Worm (Caenorhabditis elegans) whole organism, mixed stage, embryonic: Measurements from ENCODE around the gene F56A8.8.
A peak's percentile ranks its signal among the peaks of the same experiment; 100 is the strongest.

Experiments
- M03D4.4 ChIP-seq: sonication (generic microtip); optimal IDR thresholded peaks from 2 replicates; lab custom pipeline; 2017; ENCODE audit warnings: mild to moderate bottlenecking, missing genetic modification characterization, missing compliant biosample characterization
- ceh-43 ChIP-seq: fragments of 200-800 bp; sonication (Bioruptor generic); optimal IDR thresholded peaks from 2 replicates; lab custom pipeline; 2018; ENCODE audit warnings: mild to moderate bottlenecking, missing genetic modification characterization, moderate library complexity, missing compliant biosample characterization
- ceh-83 ChIP-seq: fragments of 200-800 bp; sonication (Bioruptor generic); optimal IDR thresholded peaks from 2 replicates; lab custom pipeline; 2018; ENCODE audit warnings: mild to moderate bottlenecking, missing genetic modification characterization, missing compliant biosample characterization
- ces-1 ChIP-seq: fragments of 150-350 bp; optimal IDR thresholded peaks from 2 replicates; lab custom pipeline; 2014; ENCODE audit warnings: missing biosample characterization, missing genetic modification reagents, missing genetic modification characterization
- cnd-1 ChIP-seq: fragments of 200-800 bp; sonication (Bioruptor generic); optimal IDR thresholded peaks from 2 replicates; lab custom pipeline; 2018; ENCODE audit warnings: mild to moderate bottlenecking, missing genetic modification characterization, missing compliant biosample characterization
- drap-1 ChIP-seq: fragments of 200-800 bp; sonication (Bioruptor generic); optimal IDR thresholded peaks from 3 replicates; lab custom pipeline; 2018; ENCODE audit warnings: mild to moderate bottlenecking, missing genetic modification characterization, missing compliant biosample characterization
- elt-3 ChIP-seq: fragments of 150-350 bp; optimal IDR thresholded peaks from 2 replicates; lab custom pipeline; 2014; ENCODE audit warnings: missing biosample characterization, missing genetic modification characterization
- ham-2 ChIP-seq: fragments of 200-800 bp; sonication (Bioruptor generic); optimal IDR thresholded peaks from 2 replicates; lab custom pipeline; 2018; ENCODE audit warnings: mild to moderate bottlenecking, missing genetic modification characterization, missing compliant biosample characterization
- hlh-1 ChIP-seq: fragments of 150-350 bp; optimal IDR thresholded peaks from 2 replicates; lab custom pipeline; 2014; ENCODE audit warnings: missing biosample characterization, missing genetic modification reagents, missing genetic modification characterization
- lsy-2 ChIP-seq: fragments of 150-350 bp; optimal IDR thresholded peaks from 2 replicates; lab custom pipeline; 2014; ENCODE audit warnings: missing biosample characterization, missing genetic modification characterization
- mep-1 ChIP-seq: fragments of 150-350 bp; optimal IDR thresholded peaks from 2 replicates; lab custom pipeline; 2017; ENCODE audit warnings: missing biosample characterization, missing genetic modification reagents, missing genetic modification characterization, inconsistent platforms
- mls-2 ChIP-seq: sonication (generic microtip); optimal IDR thresholded peaks from 2 replicates; lab custom pipeline; 2016; ENCODE audit warnings: mild to moderate bottlenecking, missing genetic modification characterization, moderate library complexity, missing compliant biosample characterization
- nhr-12 ChIP-seq: fragments of 150-350 bp; optimal IDR thresholded peaks from 2 replicates; lab custom pipeline; 2014; ENCODE audit warnings: missing biosample characterization, missing genetic modification characterization
- nhr-237 ChIP-seq: fragments of 150-350 bp; optimal IDR thresholded peaks from 2 replicates; lab custom pipeline; 2014; ENCODE audit warnings: missing biosample characterization, missing genetic modification characterization
- nhr-28 ChIP-seq: fragments of 150-350 bp; optimal IDR thresholded peaks from 2 replicates; lab custom pipeline; 2014; ENCODE audit warnings: missing biosample characterization, missing genetic modification characterization
- nhr-76 ChIP-seq: sonication (generic microtip); optimal IDR thresholded peaks from 2 replicates; lab custom pipeline; 2017; ENCODE audit warnings: missing biosample characterization, missing genetic modification characterization
- sptf-1 ChIP-seq: sonication (generic microtip); optimal IDR thresholded peaks from 2 replicates; lab custom pipeline; 2017; ENCODE audit warnings: mild to moderate bottlenecking, missing genetic modification characterization, moderate library complexity, missing compliant biosample characterization
- tbx-8 ChIP-seq: fragments of 200-800 bp; sonication (Bioruptor generic); optimal IDR thresholded peaks from 2 replicates; lab custom pipeline; 2018; ENCODE audit warnings: mild to moderate bottlenecking, missing genetic modification characterization, moderate library complexity, missing compliant biosample characterization
- unc-62 ChIP-seq: fragments of 150-350 bp; optimal IDR thresholded peaks from 2 replicates; lab custom pipeline; 2014; ENCODE audit warnings: missing biosample characterization, missing genetic modification reagents, missing genetic modification characterization
- zip-8 ChIP-seq: fragments of 150-350 bp; optimal IDR thresholded peaks from 2 replicates; lab custom pipeline; 2014; ENCODE audit warnings: missing biosample characterization, missing genetic modification characterization

The F56A8.8 gene

DNA sequence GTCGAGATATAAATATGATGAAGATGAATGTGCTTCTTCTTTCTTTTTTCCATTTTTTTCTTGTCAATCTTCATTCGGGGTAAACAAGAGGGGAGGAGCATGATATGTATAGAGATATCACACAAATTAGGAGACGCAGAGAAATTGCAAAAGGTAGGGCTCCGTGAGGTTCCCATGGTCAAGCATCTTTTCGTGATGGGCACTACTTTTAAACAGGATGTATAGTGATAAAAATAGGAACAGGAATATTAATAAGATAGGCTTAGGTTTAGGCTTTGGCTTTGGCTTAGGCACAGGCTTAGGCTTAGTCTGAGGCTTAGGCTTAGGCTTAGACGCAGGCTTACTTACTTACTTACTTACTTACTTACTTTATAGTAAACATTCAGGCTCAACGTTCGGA lies 39.2 kb downstream of the F56A8.8 start, which contains the start of gene F53A2.1:
Gene F53A2.1 (minus strand): TSS at position 101 of the 400 bp plus-strand sequence.
- TF ChIP-seq hlh-1 (tag; lab: Kevin White, UChicago), result no peak
- TF ChIP-seq mep-1, result no peak
- no peak for TF ChIP-seq ceh-83
- no peak for TF ChIP-seq elt-3 (tag; lab: Kevin White, UChicago)
- TF ChIP-seq nhr-76 (tag; lab: Kevin White, UChicago), result no peak
- no peak for TF ChIP-seq drap-1 (GFP tag; lab: Kevin White, UChicago)
- no peak for TF ChIP-seq zip-8 (tag; lab: Kevin White, UChicago)
- no peak for TF ChIP-seq lsy-2 (tag; lab: Kevin White, UChicago)
- no peak for TF ChIP-seq cnd-1

- TF ChIP-seq zip-8 (tag; lab: Kevin White, UChicago), result peak; percentile 96
- no peak for TF ChIP-seq ceh-83
- TF ChIP-seq M03D4.4 (tag; lab: Kevin White, UChicago), result no peak
- TF ChIP-seq unc-62 (GFP tag; lab: Kevin White, UChicago), result no peak
- no peak for TF ChIP-seq tbx-8
Observed at ce11 chrIII:13328911-13329310, 43.4 kb downstream of the F56A8.8 start.

ce11 chrIII:13333754-13334153 lies 48.2 kb downstream of the F56A8.8 start, which contains the start of gene sdz-20:
TSS of gene sdz-20 (plus strand) at chrIII:13334054.
- TF ChIP-seq mls-2 (tag; lab: Kevin White, UChicago) (no peak), M03D4.4 (tag; lab: Kevin White, UChicago) (no peak), nhr-76 (tag; lab: Kevin White, UChicago) (no peak), drap-1 (GFP tag; lab: Kevin White, UChicago) (no peak), ham-2 (no peak), nhr-237 (no peak), lsy-2 (tag; lab: Kevin White, UChicago) (no peak), nhr-12 (tag; lab: Kevin White, UChicago) (no peak), ces-1 (GFP tag; lab: Kevin White, UChicago) (no peak), cnd-1 (no peak), ceh-83 (no peak), ceh-43 (no peak), sptf-1 (no peak), mep-1 (no peak), nhr-28 (no peak)
